Fruit fly (Drosophila melanogaster) whole organism, embryonic: Measurements from ENCODE around the gene CG7653.

Experiments used
- Ada2b ChIP-seq: fragments of 200-800 bp; sonication (Bioruptor generic); IDR thresholded peaks from 2 replicates; pipeline ENCODE4 v1.3.6; 2022; ENCODE audit warnings: missing biosample characterization, missing genetic modification characterization
- CG10147 ChIP-seq: fragments of 200-800 bp; sonication (Bioruptor generic); optimal IDR thresholded peaks from 2 replicates; lab custom pipeline; 2019; ENCODE audit warnings: missing biosample characterization, mild to moderate bottlenecking, missing genetic modification characterization, moderate library complexity
- CG10209 ChIP-seq: fragments of 200-800 bp; sonication (Bioruptor generic); optimal IDR thresholded peaks from 3 replicates; lab custom pipeline; 2017; ENCODE audit warnings: missing biosample characterization, mild to moderate bottlenecking, missing genetic modification characterization, missing genetic modification reagents
- CG10543 ChIP-seq: fragments of 200-800 bp; sonication (Bioruptor generic); optimal IDR thresholded peaks from 3 replicates; lab custom pipeline; 2017; ENCODE audit warnings: missing biosample characterization, mild to moderate bottlenecking, missing genetic modification characterization, moderate library complexity
- CG11456 ChIP-seq: fragments of 200-800 bp; sonication (Bioruptor generic); IDR thresholded peaks from 3 replicates; pipeline ENCODE4 v1.3.6; 2022; ENCODE audit warnings: missing biosample characterization, missing genetic modification characterization
- CG12236 ChIP-seq: fragments of 200-800 bp; sonication (Bioruptor generic); optimal IDR thresholded peaks from 2 replicates; lab custom pipeline; 2016; ENCODE audit warnings: missing biosample characterization, missing genetic modification characterization
- CG1603 ChIP-seq: fragments of 200-800 bp; sonication (Bioruptor generic); optimal IDR thresholded peaks from 2 replicates; lab custom pipeline; 2019; ENCODE audit warnings: missing biosample characterization, mild to moderate bottlenecking, missing genetic modification characterization, moderate library complexity
- CG1647 ChIP-seq: fragments of 200-800 bp; sonication (Bioruptor generic); optimal IDR thresholded peaks from 3 replicates; lab custom pipeline; 2016; ENCODE audit warnings: missing biosample characterization, missing genetic modification characterization
- CG16863 ChIP-seq: fragments of 200-800 bp; sonication (Bioruptor generic); optimal IDR thresholded peaks from 3 replicates; lab custom pipeline; 2016; ENCODE audit warnings: missing biosample characterization, missing genetic modification characterization
- CG17829 ChIP-seq: fragments of 200-800 bp; optimal IDR thresholded peaks from 2 replicates; lab custom pipeline; 2019; ENCODE audit warnings: missing biosample characterization, mild to moderate bottlenecking, missing genetic modification characterization, moderate library complexity
- CG32772 ChIP-seq: fragments of 200-800 bp; sonication (Bioruptor generic); IDR thresholded peaks from 2 replicates; pipeline ENCODE4 v1.3.6; 2022; ENCODE audit warnings: missing biosample characterization, missing genetic modification characterization
- CG34376 ChIP-seq: fragments of 200-800 bp; sonication (Bioruptor generic); optimal IDR thresholded peaks from 2 replicates; lab custom pipeline; 2018; ENCODE audit warnings: missing biosample characterization, mild to moderate bottlenecking, missing genetic modification characterization
- CG4282 ChIP-seq: fragments of 200-800 bp; sonication (Bioruptor generic); optimal IDR thresholded peaks from 2 replicates; lab custom pipeline; 2016; ENCODE audit warnings: missing biosample characterization, missing genetic modification characterization
- CG7271 ChIP-seq: fragments of 200-800 bp; sonication (Bioruptor generic); optimal IDR thresholded peaks from 2 replicates; lab custom pipeline; 2018; ENCODE audit warnings: missing biosample characterization, mild to moderate bottlenecking, missing genetic modification characterization, moderate library complexity
- CG7987 ChIP-seq: fragments of 200-800 bp; sonication (Bioruptor generic); optimal IDR thresholded peaks from 2 replicates; lab custom pipeline; 2018; ENCODE audit warnings: missing biosample characterization, mild to moderate bottlenecking, missing genetic modification characterization, moderate library complexity
- CG8924 ChIP-seq: fragments of 200-800 bp; optimal IDR thresholded peaks from 3 replicates; lab custom pipeline; 2019; ENCODE audit warnings: missing biosample characterization, mild to moderate bottlenecking, missing genetic modification characterization, moderate library complexity
- CG9215 ChIP-seq: fragments of 200-800 bp; sonication (Bioruptor generic); IDR thresholded peaks from 2 replicates; pipeline ENCODE4 v1.3.6; 2022; ENCODE audit warnings: missing biosample characterization, missing genetic modification characterization
- CHES-1-like ChIP-seq: fragments of 200-800 bp; sonication (Bioruptor generic); optimal IDR thresholded peaks from 2 replicates; lab custom pipeline; 2016; ENCODE audit warnings: missing biosample characterization, missing genetic modification characterization
- CkIIα-i1 ChIP-seq: fragments of 200-800 bp; sonication (Bioruptor generic); IDR thresholded peaks from 2 replicates; pipeline ENCODE4 v1.3.6; 2022; ENCODE audit warnings: missing biosample characterization, missing genetic modification characterization
- Dek ChIP-seq: fragments of 200-800 bp; sonication (Bioruptor generic); optimal IDR thresholded peaks from 3 replicates; lab custom pipeline; 2019; ENCODE audit warnings: missing biosample characterization, mild to moderate bottlenecking, missing genetic modification characterization, moderate library complexity
- Doc2 ChIP-seq: fragments of 200-800 bp; sonication (Bioruptor generic); IDR thresholded peaks from 2 replicates; pipeline ENCODE4 v1.3.6; 2022; ENCODE audit warnings: missing biosample characterization, missing genetic modification characterization
- Dp ChIP-seq: fragments of 200-800 bp; sonication (Bioruptor generic); optimal IDR thresholded peaks from 2 replicates; lab custom pipeline; 2018; ENCODE audit warnings: missing biosample characterization, mild to moderate bottlenecking, missing genetic modification characterization, moderate library complexity
- HLH4C ChIP-seq: fragments of 200-800 bp; sonication (Bioruptor generic); IDR thresholded peaks from 3 replicates; pipeline ENCODE4 v1.3.6; 2022; ENCODE audit warnings: missing biosample characterization, missing genetic modification characterization; ENCODE audit not compliant: partially characterized antibody
- Hr78 ChIP-seq, 2 experiments: fragments of 200-800 bp in 1 of 2; fragments of >200 bp in 1 of 2; sonication (Bioruptor generic) in 1 of 2; optimal IDR thresholded peaks; 2 replicates each; lab custom pipeline; 2017 to 2019; ENCODE audit warnings: missing biosample characterization in 2 of 2, missing genetic modification characterization in 2 of 2, mild to moderate bottlenecking in 1 of 2, moderate library complexity in 1 of 2
- Lpt ChIP-seq: fragments of >200 bp; optimal IDR thresholded peaks from 2 replicates; lab custom pipeline; 2018; ENCODE audit warnings: missing biosample characterization, missing genetic modification characterization
- MBD-R2 ChIP-seq: fragments of 200-800 bp; sonication (Bioruptor generic); IDR thresholded peaks from 2 replicates; pipeline ENCODE4 v1.3.6; 2022; ENCODE audit warnings: missing biosample characterization, missing genetic modification characterization
- MTF-1 ChIP-seq: fragments of 200-800 bp; sonication (Bioruptor generic); optimal IDR thresholded peaks from 2 replicates; lab custom pipeline; 2018; ENCODE audit warnings: missing biosample characterization, mild to moderate bottlenecking, missing genetic modification characterization, borderline replicate concordance
- br ChIP-seq: fragments of >200 bp; optimal IDR thresholded peaks from 2 replicates; lab custom pipeline; 2017
- chm ChIP-seq: fragments of 200-800 bp; sonication (Bioruptor generic); IDR thresholded peaks from 2 replicates; pipeline ENCODE4 v1.3.6; 2022; ENCODE audit warnings: missing biosample characterization, missing genetic modification characterization
- dan ChIP-seq: fragments of 200-800 bp; sonication (Bioruptor generic); IDR thresholded peaks from 2 replicates; pipeline ENCODE4 v1.3.6; 2022; ENCODE audit warnings: missing biosample characterization, missing genetic modification characterization
- dati ChIP-seq: fragments of 200-800 bp; sonication (Bioruptor generic); IDR thresholded peaks from 2 replicates; pipeline ENCODE4 v1.3.6; 2022; ENCODE audit warnings: missing biosample characterization, missing genetic modification characterization
- disco-r ChIP-seq: fragments of 200-800 bp; sonication (Bioruptor generic); optimal IDR thresholded peaks from 2 replicates; lab custom pipeline; 2016; ENCODE audit warnings: missing biosample characterization, missing genetic modification characterization
- en ChIP-seq: fragments of 200-800 bp; sonication (Bioruptor generic); optimal IDR thresholded peaks from 2 replicates; lab custom pipeline; 2016; ENCODE audit warnings: missing biosample characterization, missing genetic modification characterization
- fd3F ChIP-seq: fragments of 200-800 bp; sonication (Bioruptor generic); optimal IDR thresholded peaks from 2 replicates; lab custom pipeline; 2018; ENCODE audit warnings: missing biosample characterization, mild to moderate bottlenecking, missing genetic modification characterization, moderate library complexity
- gcm2 ChIP-seq: fragments of 200-800 bp; sonication (Bioruptor generic); optimal IDR thresholded peaks from 2 replicates; lab custom pipeline; 2016; ENCODE audit warnings: missing biosample characterization, missing genetic modification characterization
- grau ChIP-seq: fragments of 200-800 bp; optimal IDR thresholded peaks from 3 replicates; lab custom pipeline; 2019; ENCODE audit warnings: missing biosample characterization, mild to moderate bottlenecking, missing genetic modification characterization, moderate library complexity
- ham ChIP-seq: fragments of 200-800 bp; sonication (Bioruptor generic); IDR thresholded peaks from 2 replicates; pipeline ENCODE4 v1.3.6; 2022; ENCODE audit warnings: missing biosample characterization, missing genetic modification characterization
- lbe ChIP-seq: fragments of 200-800 bp; sonication (Bioruptor generic); optimal IDR thresholded peaks from 2 replicates; lab custom pipeline; 2016; ENCODE audit warnings: missing biosample characterization, mild to moderate bottlenecking, missing genetic modification characterization
- mirr ChIP-seq: fragments of 200-800 bp; sonication (Bioruptor generic); optimal IDR thresholded peaks from 3 replicates; lab custom pipeline; 2018; ENCODE audit warnings: missing biosample characterization, mild to moderate bottlenecking, missing genetic modification characterization
- mld ChIP-seq: fragments of 200-800 bp; sonication (Bioruptor generic); IDR thresholded peaks from 3 replicates; pipeline ENCODE4 v1.3.6; 2022; ENCODE audit warnings: missing biosample characterization, missing genetic modification characterization; ENCODE audit not compliant: partially characterized antibody
- nerfin-1 ChIP-seq: fragments of 200-800 bp; sonication (Bioruptor generic); optimal IDR thresholded peaks from 3 replicates; lab custom pipeline; 2019; ENCODE audit warnings: missing biosample characterization, mild to moderate bottlenecking, missing genetic modification characterization, moderate library complexity
- peb ChIP-seq: fragments of 200-800 bp; sonication (Bioruptor generic); IDR thresholded peaks from 2 replicates; pipeline ENCODE4 v1.3.6; 2022; ENCODE audit warnings: missing biosample characterization, missing genetic modification characterization
- pnt ChIP-seq: fragments of 200-800 bp; sonication (Bioruptor generic); optimal IDR thresholded peaks from 3 replicates; lab custom pipeline; 2016; ENCODE audit warnings: missing biosample characterization, missing genetic modification characterization
- prd ChIP-seq, 3 experiments: fragments of >200 bp in 2 of 3; fragments of 200-800 bp in 1 of 3; sonication (Bioruptor generic) in 1 of 3; optimal IDR thresholded peaks in 2 of 3; IDR thresholded peaks in 1 of 3; 2 replicates in 2 of 3; 3 replicates in 1 of 3; pipeline versions ENCODE4 v1.3.6 to Lab custom; 2017 to 2022; ENCODE audit warnings: missing biosample characterization in 1 of 3, missing genetic modification characterization in 1 of 3
- pum ChIP-seq: fragments of 200-800 bp; sonication (Bioruptor generic); optimal IDR thresholded peaks from 2 replicates; lab custom pipeline; 2016; ENCODE audit warnings: missing biosample characterization, missing genetic modification characterization
- run ChIP-seq: fragments of 200-800 bp; sonication (Bioruptor generic); optimal IDR thresholded peaks from 3 replicates; lab custom pipeline; 2018; ENCODE audit warnings: missing biosample characterization, mild to moderate bottlenecking, missing genetic modification characterization
- unc-4 ChIP-seq: fragments of 200-800 bp; sonication (Bioruptor generic); IDR thresholded peaks from 2 replicates; pipeline ENCODE4 v1.3.6; 2022; ENCODE audit warnings: missing biosample characterization, missing genetic modification characterization; ENCODE audit not compliant: partially characterized antibody
- wdn ChIP-seq: fragments of 200-800 bp; sonication (Bioruptor generic); IDR thresholded peaks from 2 replicates; pipeline ENCODE4 v1.3.6; 2022; ENCODE audit warnings: missing biosample characterization, missing genetic modification characterization

The CG7653 gene

DNA sequence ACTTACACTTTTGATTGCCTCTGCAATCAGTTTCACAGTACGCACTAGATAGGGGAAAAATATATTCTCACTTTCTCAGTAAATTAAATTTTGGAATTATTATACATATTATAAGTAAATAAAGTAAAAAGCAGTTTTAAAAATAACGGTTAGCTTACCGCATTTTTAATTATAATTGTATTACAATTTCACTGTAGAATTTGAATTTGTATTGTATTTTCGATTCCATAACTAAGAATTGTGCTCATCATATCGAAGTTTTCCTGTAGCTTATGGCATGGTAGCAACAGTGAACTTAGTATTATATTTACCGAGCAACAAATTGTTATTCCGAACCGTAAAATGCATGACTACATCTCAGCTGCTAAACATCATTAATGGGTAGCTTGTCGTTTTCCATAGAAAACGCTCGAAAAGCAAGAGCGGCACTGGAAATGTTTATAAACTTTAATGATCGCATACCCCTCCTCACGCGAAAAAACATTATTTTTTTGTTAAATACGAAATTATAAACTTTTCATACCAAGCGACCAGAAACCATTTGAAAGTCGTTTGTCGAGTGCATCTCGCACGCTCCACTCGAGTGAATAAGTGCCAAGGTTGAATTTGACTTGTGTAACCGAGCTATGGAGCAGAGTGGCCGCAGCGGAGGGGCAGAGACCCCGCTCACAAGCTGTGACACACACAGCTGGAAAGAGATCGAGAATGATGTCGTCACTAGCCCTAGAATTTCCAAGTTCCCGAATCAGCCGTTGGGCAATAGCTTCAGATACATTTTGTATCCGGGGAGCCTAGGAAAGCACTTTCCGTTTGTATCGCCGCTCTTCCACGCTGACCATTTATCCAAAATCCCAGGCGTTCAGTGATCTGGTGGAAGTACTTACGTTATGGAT lies 32.3 kb upstream of the CG7653 start (continued):
- TF ChIP-seq MTF-1 (GFP tag; lab: Kevin White, UChicago), result no peak
- no peak for TF ChIP-seq CG1647
- TF ChIP-seq CG1603 (tag; lab: Kevin White, UChicago), result peak; percentile 31
- TF ChIP-seq pum (GFP tag; lab: Kevin White, UChicago), result peak; percentile 28
- no peak; the same call in none of the 2 replicates for TF ChIP-seq wdn (GFP tag; lab: Robert Waterston, UW)
- TF ChIP-seq HLH4C, result peak; percentile 37; the same call in 1 of the 3 replicates
- TF ChIP-seq disco-r (GFP tag; lab: Kevin White, UChicago), result peak; percentile 12
- peak; percentile 62; the same call in 1 of the 3 replicates for TF ChIP-seq CG11456 (GFP tag; lab: Robert Waterston, UW)
- TF ChIP-seq MBD-R2 (GFP tag; lab: Robert Waterston, UW), result peak; percentile 49; the same call in 1 of the 2 replicates
- TF ChIP-seq Dp (GFP tag; lab: Kevin White, UChicago), result no peak
- TF ChIP-seq Doc2 (GFP tag; lab: Robert Waterston, UW), result no peak; the same call in 1 of the 2 replicates
- no peak for TF ChIP-seq prd (optimal IDR thresholded peaks at IDR 0.05; lab: Kevin White, UChicago)
- peak; percentile 92 for TF ChIP-seq prd (GFP tag; IDR thresholded peaks at IDR 0.05; lab: Robert Waterston, UW)
- TF ChIP-seq run (tag; lab: Kevin White, UChicago), result peak; percentile 97
- peak; percentile 97 for TF ChIP-seq CG8924 (tag; lab: Kevin White, UChicago)
- peak; percentile 73 for TF ChIP-seq pnt (GFP tag; lab: Kevin White, UChicago)
- peak; percentile 100 for TF ChIP-seq grau (tag; lab: Kevin White, UChicago)
- TF ChIP-seq unc-4 (GFP tag; lab: Robert Waterston, UW), result 0 out of 2 replicates have a peak, but pooled peaks have one; percentile 21
- TF ChIP-seq gcm2 (GFP tag; lab: Kevin White, UChicago), result no peak
- peak; percentile 85 for TF ChIP-seq Ada2b (GFP tag; lab: Robert Waterston, UW)
- no peak for TF ChIP-seq Hr78 (GFP tag; optimal IDR thresholded peaks at IDR 0.05; lab: Kevin White, UChicago)
- TF ChIP-seq peb (GFP tag; lab: Robert Waterston, UW), result peak; percentile 83
- TF ChIP-seq CG10543 (GFP tag; lab: Kevin White, UChicago), result peak; percentile 78
- peak; percentile 90 for TF ChIP-seq CG9215 (GFP tag; lab: Robert Waterston, UW)
- no peak for TF ChIP-seq dan (GFP tag; lab: Robert Waterston, UW)
- peak; percentile 93 for TF ChIP-seq CG10209 (GFP tag; lab: Kevin White, UChicago)
- peak; percentile 89 for TF ChIP-seq nerfin-1 (tag; lab: Kevin White, UChicago)
- TF ChIP-seq CG4282 (GFP tag; lab: Kevin White, UChicago), result no peak
- TF ChIP-seq Dek (tag; lab: Kevin White, UChicago), result peak; percentile 92
- peak; percentile 46 for TF ChIP-seq CG16863
- no peak for TF ChIP-seq chm (GFP tag; lab: Robert Waterston, UW)
- no peak for TF ChIP-seq CG34376
- no peak for TF ChIP-seq CG12236 (GFP tag; lab: Kevin White, UChicago)
- TF ChIP-seq br (lab: Kevin White, UChicago), result no peak
- TF ChIP-seq en (GFP tag; lab: Kevin White, UChicago), result no peak
- TF ChIP-seq CHES-1-like, result no peak
- TF ChIP-seq CG7271 (tag; lab: Kevin White, UChicago), result peak; percentile 57
- TF ChIP-seq ham, result peak; percentile 77
- peak; percentile 60 for TF ChIP-seq mirr (GFP tag; lab: Kevin White, UChicago)
- no peak for TF ChIP-seq dati (GFP tag; lab: Robert Waterston, UW)
- peak; percentile 90 for TF ChIP-seq CG17829 (tag; lab: Kevin White, UChicago)
- no peak for TF ChIP-seq Lpt (GFP tag; lab: Kevin White, UChicago)
- peak; percentile 76 for TF ChIP-seq lbe (GFP tag; lab: Kevin White, UChicago)
- peak; percentile 89 for TF ChIP-seq CG32772 (GFP tag; lab: Robert Waterston, UW)
- TF ChIP-seq CG7987 (GFP tag; lab: Kevin White, UChicago), result peak; percentile 92
- peak; percentile 88 for TF ChIP-seq CG10147 (GFP tag; lab: Kevin White, UChicago)
- no peak for TF ChIP-seq mld
- TF ChIP-seq fd3F (GFP tag; lab: Kevin White, UChicago), result peak; percentile 96
- TF ChIP-seq CkIIα-i1 (GFP tag; lab: Robert Waterston, UW), result no peak
